Fruit fly (Drosophila melanogaster): ENCODE data around the gene CG3386.

DNA sequence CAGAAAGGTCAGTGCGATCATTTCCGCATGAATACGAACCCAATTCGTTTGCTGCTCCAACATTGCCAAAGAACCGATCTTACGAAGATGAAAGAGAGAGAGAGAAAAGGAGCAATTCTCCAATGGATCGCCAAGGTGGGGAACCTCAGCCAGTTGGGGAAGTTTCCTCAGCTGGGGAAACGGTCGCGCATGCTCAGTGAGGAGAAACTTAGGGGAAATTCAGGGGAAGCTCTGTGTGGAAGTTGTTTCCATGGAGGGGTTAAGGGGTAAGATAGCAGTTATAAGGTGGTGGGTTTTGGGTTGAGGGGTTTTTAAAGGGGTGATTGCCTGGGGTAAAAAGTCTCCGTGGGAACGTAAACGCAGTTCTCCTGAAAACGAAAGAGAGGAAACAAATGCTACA is 8.9 kb downstream of the CG3386 start:
- no peak for TF ChIP-seq CG10565 (GFP tag; optimal IDR thresholded peaks at IDR 0.05)
- no peak for TF ChIP-seq ems (GFP tag; optimal IDR thresholded peaks at IDR 0.05)
- TF ChIP-seq usp (GFP tag; optimal IDR thresholded peaks at IDR 0.05), result no peak
- no peak for TF ChIP-seq Blimp-1 (GFP tag; optimal IDR thresholded peaks at IDR 0.05)
- TF ChIP-seq Sox100B (GFP tag; optimal IDR thresholded peaks at IDR 0.05), result no peak
- TF ChIP-seq CG4617 (GFP tag; optimal IDR thresholded peaks at IDR 0.05; ENCODE audit: borderline replicate concordance), result no peak
- TF ChIP-seq CG6813 (GFP tag; optimal IDR thresholded peaks at IDR 0.05), result no peak
- no peak for TF ChIP-seq Hr39 (optimal IDR thresholded peaks at IDR 0.05)
